In genomic region chrIII:558832-559231, ce11 we compare ENCODE assay signal across 4 worm cellular contexts.
TF ChIP-seq lines count a peak whose summit lies in the region.

No protein-coding gene starts in this region.

TF ChIP-seq in whole organism, L2 larva, 48 proteins besides CTCF, POLR2A, EP300 and RAD21 (continues in another document):
- TF ChIP-seq egl-27 (tag; optimal IDR thresholded peaks at IDR 0.05; lab: Kevin White, UChicago) = no peak
- no peak for TF ChIP-seq nhr-237 (tag; optimal IDR thresholded peaks at IDR 0.05; lab: Kevin White, UChicago)
- TF ChIP-seq unc-39 (tag; optimal IDR thresholded peaks at IDR 0.05; lab: Kevin White, UChicago) = no peak
- no peak for TF ChIP-seq nhr-6 (tag; optimal IDR thresholded peaks at IDR 0.05; lab: Kevin White, UChicago)
- TF ChIP-seq unc-62 (GFP tag; optimal IDR thresholded peaks at IDR 0.05; lab: Kevin White, UChicago) = no peak
- TF ChIP-seq ztf-11 (tag; optimal IDR thresholded peaks at IDR 0.05; lab: Kevin White, UChicago) = no peak
- no peak for TF ChIP-seq elt-3 (tag; optimal IDR thresholded peaks at IDR 0.05; lab: Kevin White, UChicago)
- no peak for TF ChIP-seq nhr-12 (tag; optimal IDR thresholded peaks at IDR 0.05; lab: Kevin White, UChicago)
- TF ChIP-seq aly-2 (tag; optimal IDR thresholded peaks at IDR 0.05; lab: Kevin White, UChicago) = no peak
- no peak for TF ChIP-seq ceh-82 (tag; optimal IDR thresholded peaks at IDR 0.05; lab: Kevin White, UChicago)
- TF ChIP-seq nhr-11 (tag; optimal IDR thresholded peaks at IDR 0.05; lab: Kevin White, UChicago) = no peak
- TF ChIP-seq C34F6.9 (tag; optimal IDR thresholded peaks at IDR 0.05; lab: Kevin White, UChicago) = peak; percentile 35
- TF ChIP-seq alr-1 (tag; optimal IDR thresholded peaks at IDR 0.05; lab: Kevin White, UChicago) = no peak
- no peak for TF ChIP-seq blmp-1 (tag; optimal IDR thresholded peaks at IDR 0.05; lab: Kevin White, UChicago; ENCODE audit: insufficient read depth)
- TF ChIP-seq lin-39 (tag; optimal IDR thresholded peaks at IDR 0.05; lab: Kevin White, UChicago) = no peak
- no peak for TF ChIP-seq ztf-4 (tag; optimal IDR thresholded peaks at IDR 0.05; lab: Kevin White, UChicago)
- TF ChIP-seq mab-5 (tag; optimal IDR thresholded peaks at IDR 0.05; lab: Kevin White, UChicago) = no peak
- TF ChIP-seq nhr-21 (tag; optimal IDR thresholded peaks at IDR 0.05; lab: Kevin White, UChicago) = no peak
- no peak for TF ChIP-seq elt-1 (tag; optimal IDR thresholded peaks at IDR 0.05; lab: Kevin White, UChicago)
- TF ChIP-seq sem-4 (tag; optimal IDR thresholded peaks at IDR 0.05; lab: Kevin White, UChicago) = no peak
- TF ChIP-seq lin-11 (tag; optimal IDR thresholded peaks at IDR 0.05; lab: Kevin White, UChicago) = no peak
- no peak for TF ChIP-seq mbf-1 (tag; optimal IDR thresholded peaks at IDR 0.05; lab: Kevin White, UChicago)
- TF ChIP-seq nhr-129 (tag; optimal IDR thresholded peaks at IDR 0.05; lab: Kevin White, UChicago) = peak; percentile 15
- TF ChIP-seq ama-1 (optimal IDR thresholded peaks at IDR 0.05; lab: Kevin White, UChicago) = no peak
- TF ChIP-seq zag-1 (tag; optimal IDR thresholded peaks at IDR 0.05; lab: Kevin White, UChicago) = no peak

TF ChIP-seq in whole organism, L4 larva, 104 proteins besides CTCF, POLR2A, EP300 and RAD21 (continues in another document):
- TF ChIP-seq tag-97 (GFP tag; IDR thresholded peaks at IDR 0.05; lab: Robert Waterston, UW) (no peak), unc-62 (GFP tag; optimal IDR thresholded peaks at IDR 0.05 in 1 of 2; lab: Kevin White, UChicago) (peak in 1 of 2 experiments; percentile 36), unc-62 (tag; optimal IDR thresholded peaks at IDR 0.05; lab: Kevin White, UChicago) (no peak), Y5F2A.4 (GFP tag; optimal IDR thresholded peaks at IDR 0.05; lab: Kevin White, UChicago) (no peak), T26A8.4 (GFP tag; IDR thresholded peaks at IDR 0.05; lab: Robert Waterston, UW) (no peak), egl-43 (GFP tag; IDR thresholded peaks at IDR 0.05; lab: Robert Waterston, UW) (0 out of 2 replicates have a peak, but pooled peaks have one; percentile 39), mes-2 (tag; optimal IDR thresholded peaks at IDR 0.05; lab: Kevin White, UChicago; ENCODE audit: poor library complexity, severe bottlenecking) (peak; percentile 66), aha-1 (tag; lab: Kevin White, UChicago) (peak; percentile 52), pha-4 (GFP tag; IDR thresholded peaks at IDR 0.05; lab: Robert Waterston, UW) (no peak), pha-4 (tag; optimal IDR thresholded peaks at IDR 0.05; lab: Kevin White, UChicago) (peak; percentile 60), hlh-30 (tag; optimal IDR thresholded peaks at IDR 0.05; lab: Kevin White, UChicago; ENCODE audit: insufficient read depth) (peak; percentile 57), pqm-1 (tag; optimal IDR thresholded peaks at IDR 0.05; lab: Kevin White, UChicago) (peak; percentile 7), nhr-77 (tag; optimal IDR thresholded peaks at IDR 0.05; lab: Kevin White, UChicago) (peak; percentile 13), F10B5.3 (tag; optimal IDR thresholded peaks at IDR 0.05; lab: Kevin White, UChicago) (no peak), R02D3.7 (tag; optimal IDR thresholded peaks at IDR 0.05; lab: Kevin White, UChicago) (no peak), nhr-102 (tag; optimal IDR thresholded peaks at IDR 0.05; lab: Kevin White, UChicago) (no peak), spr-3 (GFP tag; optimal IDR thresholded peaks at IDR 0.05; lab: Kevin White, UChicago) (no peak), mxl-3 (GFP tag; optimal IDR thresholded peaks at IDR 0.05; lab: Kevin White, UChicago) (peak; percentile 10), arid-1 (GFP tag; conservative IDR thresholded peaks at IDR 0.05; lab: Robert Waterston, UW) (0 out of 2 replicates have a peak, but pooled peaks have one; percentile 22), cey-2 (tag; optimal IDR thresholded peaks at IDR 0.05; lab: Kevin White, UChicago; ENCODE audit: borderline replicate concordance, insufficient read depth) (no peak), F49E8.2 (tag; optimal IDR thresholded peaks at IDR 0.05; lab: Kevin White, UChicago; ENCODE audit: borderline replicate concordance) (no peak), hlh-11 (tag; optimal IDR thresholded peaks at IDR 0.05; lab: Kevin White, UChicago) (peak; percentile 90)

TF ChIP-seq in whole organism, late embryonic, 69 proteins besides CTCF, POLR2A, EP300 and RAD21 (continues in another document):
- no peak for TF ChIP-seq pax-1 (tag; optimal IDR thresholded peaks at IDR 0.05; lab: Kevin White, UChicago)
- no peak for TF ChIP-seq unc-3 (GFP tag; conservative IDR thresholded peaks at IDR 0.05; lab: Robert Waterston, UW)
- no peak for TF ChIP-seq unc-3 (tag; optimal IDR thresholded peaks at IDR 0.05; lab: Kevin White, UChicago)
- peak; percentile 50 for TF ChIP-seq nfya-1 (tag; optimal IDR thresholded peaks at IDR 0.05; lab: Kevin White, UChicago)
- no peak for TF ChIP-seq pha-4 (tag; optimal IDR thresholded peaks at IDR 0.05; lab: Kevin White, UChicago)
- no peak for TF ChIP-seq T23F11.4 (GFP tag; optimal IDR thresholded peaks at IDR 0.05; lab: Kevin White, UChicago)
- TF ChIP-seq sox-4 (tag; optimal IDR thresholded peaks at IDR 0.05; lab: Kevin White, UChicago) = no peak
- TF ChIP-seq tbx-2 (tag; optimal IDR thresholded peaks at IDR 0.05; lab: Kevin White, UChicago) = peak; percentile 73
- TF ChIP-seq lim-6 (tag; optimal IDR thresholded peaks at IDR 0.05; lab: Kevin White, UChicago) = no peak
- no peak for TF ChIP-seq hlh-15 (tag; optimal IDR thresholded peaks at IDR 0.05; lab: Kevin White, UChicago)
- TF ChIP-seq sdc-2 (tag; optimal IDR thresholded peaks at IDR 0.05; lab: Kevin White, UChicago) = no peak
- no peak for TF ChIP-seq unc-42 (tag; optimal IDR thresholded peaks at IDR 0.05; lab: Kevin White, UChicago)
- no peak for TF ChIP-seq zip-5 (tag; optimal IDR thresholded peaks at IDR 0.05; lab: Kevin White, UChicago)
- TF ChIP-seq dmd-4 (tag; optimal IDR thresholded peaks at IDR 0.05; lab: Kevin White, UChicago; ENCODE audit: borderline replicate concordance) = no peak
- TF ChIP-seq sox-2 (GFP tag; IDR thresholded peaks at IDR 0.05; lab: Robert Waterston, UW) = peak; percentile 38; the same call in 1 of the 2 replicates
- TF ChIP-seq ceh-22 (tag; optimal IDR thresholded peaks at IDR 0.05; lab: Kevin White, UChicago) = peak; percentile 71
- no peak for TF ChIP-seq C08G9.2 (tag; optimal IDR thresholded peaks at IDR 0.05; lab: Kevin White, UChicago)
- TF ChIP-seq ceh-24 (tag; optimal IDR thresholded peaks at IDR 0.05; lab: Kevin White, UChicago) = no peak
- TF ChIP-seq che-1 (tag; optimal IDR thresholded peaks at IDR 0.05; lab: Kevin White, UChicago) = no peak
- no peak for TF ChIP-seq syd-9 (tag; optimal IDR thresholded peaks at IDR 0.05; lab: Kevin White, UChicago)
- TF ChIP-seq ceh-31 (tag; optimal IDR thresholded peaks at IDR 0.05; lab: Kevin White, UChicago) = peak; percentile 17
- TF ChIP-seq ceh-2 (tag; optimal IDR thresholded peaks at IDR 0.05; lab: Kevin White, UChicago) = peak; percentile 46
- no peak for TF ChIP-seq gmeb-2 (tag; optimal IDR thresholded peaks at IDR 0.05; lab: Kevin White, UChicago)
- TF ChIP-seq ceh-45 (GFP tag; IDR thresholded peaks at IDR 0.05; lab: Robert Waterston, UW) = no peak
- no peak for TF ChIP-seq elt-2 (tag; optimal IDR thresholded peaks at IDR 0.05; lab: Kevin White, UChicago)
- no peak for TF ChIP-seq K09A11.1 (tag; optimal IDR thresholded peaks at IDR 0.05; lab: Kevin White, UChicago; ENCODE audit: insufficient read depth)
- no peak for TF ChIP-seq elt-4 (tag; optimal IDR thresholded peaks at IDR 0.05; lab: Kevin White, UChicago)

TF ChIP-seq in whole organism, mixed stage, embryonic, 35 proteins besides CTCF, POLR2A, EP300 and RAD21:
- peak; percentile 33 for TF ChIP-seq drap-1 (GFP tag; optimal IDR thresholded peaks at IDR 0.05; lab: Kevin White, UChicago)
- TF ChIP-seq nhr-2 (tag; optimal IDR thresholded peaks at IDR 0.05; lab: Kevin White, UChicago) = peak; percentile 83
- TF ChIP-seq elt-1 (tag; optimal IDR thresholded peaks at IDR 0.05; lab: Kevin White, UChicago; ENCODE audit: borderline replicate concordance, insufficient read depth) = peak; percentile 14
- TF ChIP-seq hlh-1 (tag; optimal IDR thresholded peaks at IDR 0.05; lab: Kevin White, UChicago) = peak; percentile 46
- TF ChIP-seq mep-1 (tag; optimal IDR thresholded peaks at IDR 0.05; lab: Kevin White, UChicago) = peak; percentile 51
- TF ChIP-seq unc-39 (tag; optimal IDR thresholded peaks at IDR 0.05; lab: Kevin White, UChicago) = no peak
- TF ChIP-seq unc-62 (GFP tag; optimal IDR thresholded peaks at IDR 0.05; lab: Kevin White, UChicago) = peak; percentile 63
- peak; percentile 10 for TF ChIP-seq sptf-1 (tag; optimal IDR thresholded peaks at IDR 0.05; lab: Kevin White, UChicago)
- no peak for TF ChIP-seq zip-8 (tag; optimal IDR thresholded peaks at IDR 0.05; lab: Kevin White, UChicago)
- TF ChIP-seq pha-4 (tag; optimal IDR thresholded peaks at IDR 0.05; lab: Kevin White, UChicago) = peak; percentile 84
- no peak for TF ChIP-seq lin-13 (tag; optimal IDR thresholded peaks at IDR 0.05; lab: Kevin White, UChicago)
- peak; percentile 15 for TF ChIP-seq lsy-2 (tag; optimal IDR thresholded peaks at IDR 0.05; lab: Kevin White, UChicago)
- TF ChIP-seq ceh-39 (tag; optimal IDR thresholded peaks at IDR 0.05; lab: Kevin White, UChicago) = peak; percentile 57
